Worm (Caenorhabditis elegans) whole organism, young adult: ENCODE measurements around the gene C35B1.9.

Experiments used
- K12H6.12 ChIP-seq: fragments of 200-800 bp; sonication (Bioruptor generic); optimal IDR thresholded peaks from 2 replicates; lab custom pipeline; 2018; ENCODE audit warnings: mild to moderate bottlenecking, missing genetic modification characterization, missing compliant biosample characterization
- zim-3 ChIP-seq: sonication (generic microtip); optimal IDR thresholded peaks from 2 replicates; lab custom pipeline; 2017; ENCODE audit warnings: mild to moderate bottlenecking, missing genetic modification characterization, moderate library complexity, missing compliant biosample characterization

ce11 chrIV:4042274-4042673, 38.5 kb downstream of the C35B1.9 start, which contains the start of gene cdc-73:
- TF ChIP-seq zim-3 (tag; lab: Kevin White, UChicago): no peak
- TF ChIP-seq K12H6.12 (tag; lab: Kevin White, UChicago): no peak
